Fruit fly (Drosophila melanogaster): ENCODE measurements around the gene wts.

wts gene

DNA sequence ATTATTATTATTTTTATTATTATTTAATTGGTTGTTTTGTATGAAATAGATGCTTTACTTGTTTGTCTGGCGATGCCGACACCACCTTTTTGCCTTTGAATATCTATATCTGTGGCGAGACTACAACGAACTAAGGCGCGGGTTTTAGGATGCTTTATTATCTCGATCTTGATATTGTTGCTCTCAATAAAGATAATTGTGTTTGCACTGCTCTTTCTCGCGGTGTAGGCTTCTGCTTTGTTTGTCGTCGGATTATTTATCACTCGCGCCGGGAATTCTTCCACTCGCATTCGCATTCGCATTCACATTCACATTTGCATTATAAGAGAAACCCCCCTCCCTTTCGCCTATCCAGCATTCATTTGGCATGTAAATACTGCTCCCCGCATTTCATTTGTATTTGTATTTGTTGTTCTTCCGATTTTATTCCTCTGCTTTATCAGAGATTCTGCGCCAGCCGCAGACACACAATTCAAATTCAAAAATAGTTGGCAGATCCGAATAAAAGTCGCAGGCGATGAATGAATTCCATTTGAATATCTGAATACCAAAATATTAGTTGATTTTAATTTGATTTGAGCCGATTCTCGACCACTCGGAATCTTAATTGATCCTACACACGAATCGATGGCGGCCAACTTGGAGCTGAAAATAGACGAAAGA is 6.0 kb downstream of the wts start:
- peak; percentile 16 for TF ChIP-seq CG1233 (GFP tag; optimal IDR thresholded peaks at IDR 0.05)
- no peak for TF ChIP-seq Poxn (GFP tag; IDR thresholded peaks at IDR 0.05)
- no peak for TF ChIP-seq CG9817 (tag; optimal IDR thresholded peaks at IDR 0.05)
- TF ChIP-seq CG17385 (GFP tag; optimal IDR thresholded peaks at IDR 0.05): peak; percentile 16
- peak; percentile 29 for TF ChIP-seq CG2678 (tag; optimal IDR thresholded peaks at IDR 0.05)
- TF ChIP-seq CG18619 (GFP tag; optimal IDR thresholded peaks at IDR 0.05): peak; percentile 5
- TF ChIP-seq CG3281 (GFP tag; optimal IDR thresholded peaks at IDR 0.05): peak; percentile 34
- no peak for TF ChIP-seq insv (GFP tag; optimal IDR thresholded peaks at IDR 0.05)
- TF ChIP-seq Dek (tag; optimal IDR thresholded peaks at IDR 0.05): no peak
- no peak for TF ChIP-seq knrl (GFP tag; IDR thresholded peaks at IDR 0.05; ENCODE audit: partially characterized antibody)
- TF ChIP-seq Fer1 (GFP tag; optimal IDR thresholded peaks at IDR 0.05): peak; percentile 33
- TF ChIP-seq vvl (GFP tag; IDR thresholded peaks at IDR 0.05): peak; percentile 70
- TF ChIP-seq cwo (GFP tag; optimal IDR thresholded peaks at IDR 0.05): peak; percentile 2
- peak; percentile 3 for TF ChIP-seq CG7839 (tag; optimal IDR thresholded peaks at IDR 0.05)
- no peak for TF ChIP-seq Kr (GFP tag; optimal IDR thresholded peaks at IDR 0.05)
- no peak for TF ChIP-seq NC2β (GFP tag; optimal IDR thresholded peaks at IDR 0.05)
- TF ChIP-seq CG12744 (GFP tag; optimal IDR thresholded peaks at IDR 0.05): no peak
- TF ChIP-seq otp (GFP tag; IDR thresholded peaks at IDR 0.05): no peak
- TF ChIP-seq lov (optimal IDR thresholded peaks at IDR 0.05): no peak
- no peak for TF ChIP-seq lov (GFP tag; IDR thresholded peaks at IDR 0.05)
- TF ChIP-seq fd96Cb (tag; optimal IDR thresholded peaks at IDR 0.05): no peak
- TF ChIP-seq CG10209 (GFP tag; optimal IDR thresholded peaks at IDR 0.05): peak; percentile 18
- no peak for TF ChIP-seq CG11560 (tag; IDR thresholded peaks at IDR 0.05)
- TF ChIP-seq unc-4 (GFP tag; IDR thresholded peaks at IDR 0.05; ENCODE audit: partially characterized antibody): no peak
- peak; percentile 28 for TF ChIP-seq lab (GFP tag; optimal IDR thresholded peaks at IDR 0.05)
- no peak for TF ChIP-seq CG2129 (GFP tag; IDR thresholded peaks at IDR 0.05; ENCODE audit: partially characterized antibody)
- no peak for TF ChIP-seq scrt (GFP tag; optimal IDR thresholded peaks at IDR 0.05)
- TF ChIP-seq Hmr (GFP tag; optimal IDR thresholded peaks at IDR 0.05): peak; percentile 29
- TF ChIP-seq Spps (tag; optimal IDR thresholded peaks at IDR 0.05): no peak
- TF ChIP-seq Ada2b (GFP tag; IDR thresholded peaks at IDR 0.05): no peak
- TF ChIP-seq CkIIα-i1 (GFP tag; IDR thresholded peaks at IDR 0.05): no peak
- no peak for TF ChIP-seq E2f2 (GFP tag; IDR thresholded peaks at IDR 0.05)
- no peak for TF ChIP-seq CG8924 (tag; optimal IDR thresholded peaks at IDR 0.05)
- TF ChIP-seq CG32532 (GFP tag; IDR thresholded peaks at IDR 0.05): no peak
- TF ChIP-seq Scr (GFP tag; IDR thresholded peaks at IDR 0.05; ENCODE audit: partially characterized antibody): no peak
- TF ChIP-seq CG2120 (GFP tag; optimal IDR thresholded peaks at IDR 0.05): peak; percentile 40
- TF ChIP-seq MBD-R2 (GFP tag; IDR thresholded peaks at IDR 0.05): no peak
- TF ChIP-seq CG10267 (tag; optimal IDR thresholded peaks at IDR 0.05): no peak
- no peak for TF ChIP-seq ato (GFP tag; IDR thresholded peaks at IDR 0.05; ENCODE audit: partially characterized antibody)
- TF ChIP-seq CG17328 (GFP tag; IDR thresholded peaks at IDR 0.05): no peak
- TF ChIP-seq p53 (GFP tag; optimal IDR thresholded peaks at IDR 0.05): no peak
- no peak for TF ChIP-seq Ptx1 (GFP tag; IDR thresholded peaks at IDR 0.05)
- TF ChIP-seq bsh (GFP tag; optimal IDR thresholded peaks at IDR 0.05): peak in 1 of 2 experiments; percentile 29
- TF ChIP-seq pho (GFP tag; optimal IDR thresholded peaks at IDR 0.05): no peak
- peak; percentile 1 for TF ChIP-seq BtbVII (GFP tag; optimal IDR thresholded peaks at IDR 0.05)
- no peak for TF ChIP-seq CG18764 (GFP tag; optimal IDR thresholded peaks at IDR 0.05)
- no peak for TF ChIP-seq CG14710 (tag; optimal IDR thresholded peaks at IDR 0.05)
- no peak for TF ChIP-seq gt (GFP tag; IDR thresholded peaks at IDR 0.05)
- TF ChIP-seq CG12219 (GFP tag; optimal IDR thresholded peaks at IDR 0.05): no peak
- peak; percentile 61 for TF ChIP-seq Med (GFP tag)

Measured in whole organism, embryonic.